Fruit fly (Drosophila melanogaster): ENCODE results near the gene jet.

The jet gene

dm6 chr2L:4899599-4900559 lies 49.7 kb downstream of the jet start:
- TF ChIP-seq ttk (optimal IDR thresholded peaks at IDR 0.05) = no peak
- no peak for TF ChIP-seq Myc (optimal IDR thresholded peaks at IDR 0.05)
- no peak for TF ChIP-seq Sin3A (optimal IDR thresholded peaks at IDR 0.05)
- TF ChIP-seq psq (optimal IDR thresholded peaks at IDR 0.05) = no peak
- no peak for TF ChIP-seq insv (optimal IDR thresholded peaks at IDR 0.05)
- no peak for TF ChIP-seq h (optimal IDR thresholded peaks at IDR 0.05)
